Worm (Caenorhabditis elegans) whole organism, L2 larva: ENCODE data around the gene C33F10.4.

Experiments used
- C34F6.9 ChIP-seq: fragments of 150-350 bp; optimal IDR thresholded peaks from 2 replicates; lab custom pipeline; 2014; ENCODE audit warnings: missing biosample characterization, missing genetic modification characterization
- F13H6.1 ChIP-seq: sonication (generic microtip); optimal IDR thresholded peaks from 2 replicates; lab custom pipeline; 2016; ENCODE audit warnings: missing genetic modification characterization, missing compliant biosample characterization
- Y55F3AM.14 ChIP-seq: fragments of 200-800 bp; sonication (Bioruptor generic); optimal IDR thresholded peaks from 2 replicates; lab custom pipeline; 2018; ENCODE audit warnings: mild to moderate bottlenecking, missing genetic modification characterization, missing compliant biosample characterization
- ZK546.5 ChIP-seq: sonication (generic microtip); optimal IDR thresholded peaks from 2 replicates; lab custom pipeline; 2017; ENCODE audit warnings: missing biosample characterization, missing genetic modification characterization
- alr-1 ChIP-seq: fragments of 150-350 bp; optimal IDR thresholded peaks from 2 replicates; lab custom pipeline; 2014; ENCODE audit warnings: missing biosample characterization, missing genetic modification characterization
- blmp-1 ChIP-seq: sonication (generic microtip); optimal IDR thresholded peaks from 2 replicates; lab custom pipeline; 2017; ENCODE audit warnings: missing genetic modification characterization, mild to moderate bottlenecking, missing compliant biosample characterization, antibody characterized with exemption, moderate library complexity; ENCODE audit not compliant: insufficient read depth
- ceh-16 ChIP-seq: fragments of 150-350 bp; optimal IDR thresholded peaks from 2 replicates; lab custom pipeline; 2014; ENCODE audit warnings: missing biosample characterization, missing genetic modification characterization
- crh-2 ChIP-seq: sonication (generic microtip); optimal IDR thresholded peaks from 2 replicates; lab custom pipeline; 2017; ENCODE audit warnings: missing biosample characterization, missing genetic modification characterization
- dmd-4 ChIP-seq: sonication (generic microtip); optimal IDR thresholded peaks from 2 replicates; lab custom pipeline; 2017; ENCODE audit warnings: missing biosample characterization, missing genetic modification characterization
- egl-27 ChIP-seq: sonication (generic microtip); optimal IDR thresholded peaks from 3 replicates; lab custom pipeline; 2017; ENCODE audit warnings: missing biosample characterization, missing genetic modification reagents, missing genetic modification characterization
- elt-1 ChIP-seq: fragments of 150-350 bp; optimal IDR thresholded peaks from 2 replicates; lab custom pipeline; 2014; ENCODE audit warnings: missing biosample characterization, missing genetic modification characterization
- gmeb-1 ChIP-seq: fragments of 150-350 bp; optimal IDR thresholded peaks from 2 replicates; lab custom pipeline; 2014; ENCODE audit warnings: missing biosample characterization, missing genetic modification characterization
- lin-39 ChIP-seq: fragments of 150-350 bp; optimal IDR thresholded peaks from 2 replicates; lab custom pipeline; 2014; ENCODE audit warnings: missing biosample characterization, missing genetic modification reagents, missing genetic modification characterization
- lsy-2 ChIP-seq, 2 experiments: fragments of 150-350 bp in 1 of 2; sonication (generic microtip) in 1 of 2; optimal IDR thresholded peaks; 2 replicates each; lab custom pipeline; 2014 to 2017; ENCODE audit warnings: missing biosample characterization in 2 of 2, missing genetic modification characterization in 2 of 2
- mbf-1 ChIP-seq: sonication (generic microtip); optimal IDR thresholded peaks from 2 replicates; lab custom pipeline; 2017; ENCODE audit warnings: missing biosample characterization, missing genetic modification characterization
- mdl-1 ChIP-seq, 2 experiments: fragments of 150-350 bp in 1 of 2; sonication (generic microtip) in 1 of 2; optimal IDR thresholded peaks; 2 replicates each; lab custom pipeline; 2017; ENCODE audit warnings: missing biosample characterization in 2 of 2, missing genetic modification characterization in 2 of 2
- nhr-10 ChIP-seq: sonication (generic microtip); optimal IDR thresholded peaks from 2 replicates; lab custom pipeline; 2017; ENCODE audit warnings: missing biosample characterization, missing genetic modification characterization
- nhr-11 ChIP-seq: fragments of 150-350 bp; optimal IDR thresholded peaks from 2 replicates; lab custom pipeline; 2014; ENCODE audit warnings: missing biosample characterization, missing genetic modification characterization
- nhr-12 ChIP-seq: fragments of 150-350 bp; optimal IDR thresholded peaks from 2 replicates; lab custom pipeline; 2014; ENCODE audit warnings: missing biosample characterization, missing genetic modification characterization
- nhr-129 ChIP-seq: fragments of 150-350 bp; optimal IDR thresholded peaks from 2 replicates; lab custom pipeline; 2014; ENCODE audit warnings: missing biosample characterization, missing genetic modification characterization
- nhr-25 ChIP-seq: fragments of 150-350 bp; sonication (generic microtip); optimal IDR thresholded peaks from 3 replicates; lab custom pipeline; 2014; ENCODE audit warnings: missing biosample characterization, missing genetic modification characterization
- nhr-77 ChIP-seq: fragments of 150-350 bp; optimal IDR thresholded peaks from 2 replicates; lab custom pipeline; 2014; ENCODE audit warnings: missing biosample characterization, missing genetic modification characterization
- peb-1 ChIP-seq: fragments of 150-350 bp; optimal IDR thresholded peaks from 2 replicates; lab custom pipeline; 2014; ENCODE audit warnings: missing biosample characterization, missing genetic modification characterization
- sem-4 ChIP-seq: fragments of 150-350 bp; optimal IDR thresholded peaks from 2 replicates; lab custom pipeline; 2014; ENCODE audit warnings: missing biosample characterization, missing genetic modification reagents, missing genetic modification characterization
- skn-1 ChIP-seq: sonication (generic microtip); optimal IDR thresholded peaks from 2 replicates; lab custom pipeline; 2017; ENCODE audit warnings: missing biosample characterization, missing genetic modification characterization
- sma-3 ChIP-seq: sonication (generic microtip); optimal IDR thresholded peaks from 2 replicates; lab custom pipeline; 2016; ENCODE audit warnings: missing genetic modification reagents, missing genetic modification characterization, missing compliant biosample characterization
- sma-9 ChIP-seq, 2 experiments: fragments of 150-350 bp in 1 of 2; sonication (generic microtip) in 1 of 2; optimal IDR thresholded peaks; 2 replicates each; lab custom pipeline; 2014 to 2016; ENCODE audit warnings: missing genetic modification characterization in 2 of 2, mild to moderate bottlenecking in 1 of 2, missing biosample characterization in 1 of 2, missing compliant biosample characterization in 1 of 2, missing genetic modification reagents in 1 of 2, moderate library complexity in 1 of 2
- snpc-4 ChIP-seq: fragments of 150-350 bp; optimal IDR thresholded peaks from 2 replicates; lab custom pipeline; 2014; ENCODE audit warnings: missing biosample characterization, missing genetic modification characterization
- zag-1 ChIP-seq: fragments of 150-350 bp; optimal IDR thresholded peaks from 2 replicates; lab custom pipeline; 2014; ENCODE audit warnings: missing biosample characterization, missing genetic modification characterization
- ztf-1 ChIP-seq: fragments of 200-800 bp; sonication (Bioruptor generic); conservative IDR thresholded peaks from 2 replicates; pipeline ENCODE4 v1.3.6; 2022; ENCODE audit warnings: missing genetic modification characterization, missing compliant biosample characterization
- ztf-4 ChIP-seq: fragments of 150-350 bp; optimal IDR thresholded peaks from 2 replicates; lab custom pipeline; 2014; ENCODE audit warnings: missing biosample characterization, missing genetic modification characterization

The C33F10.4 gene

ce11 chrII:4759835-4760234 lies 35.7 kb upstream of the C33F10.4 start:
- TF ChIP-seq elt-1, result no peak
- no peak for TF ChIP-seq gmeb-1 (tag; lab: Kevin White, UChicago)
- TF ChIP-seq mdl-1 (tag; optimal IDR thresholded peaks at IDR 0.05; lab: Kevin White, UChicago), result no peak
- no peak for TF ChIP-seq nhr-10 (tag; lab: Kevin White, UChicago)
- TF ChIP-seq ztf-1 (GFP tag; lab: Robert Waterston, UW), result no peak
- TF ChIP-seq snpc-4 (tag; lab: Kevin White, UChicago), result no peak
- TF ChIP-seq crh-2 (tag; lab: Kevin White, UChicago), result peak; percentile 15
- TF ChIP-seq nhr-11, result no peak
- TF ChIP-seq blmp-1 (tag; lab: Kevin White, UChicago), result no peak
- no peak for TF ChIP-seq F13H6.1 (tag; lab: Kevin White, UChicago)
- TF ChIP-seq nhr-25 (tag; lab: Kevin White, UChicago), result peak; percentile 79
- TF ChIP-seq Y55F3AM.14 (GFP tag; lab: Kevin White, UChicago), result no peak
- peak; percentile 54 for TF ChIP-seq ceh-16 (tag; lab: Kevin White, UChicago)
- no peak for TF ChIP-seq nhr-77 (tag; lab: Kevin White, UChicago)
- no peak for TF ChIP-seq zag-1
- TF ChIP-seq egl-27 (tag; lab: Kevin White, UChicago), result no peak
- TF ChIP-seq, all 48 proteins: peak for 3

ce11 chrII:4761020-4761419 lies 34.5 kb upstream of the C33F10.4 start:
- TF ChIP-seq crh-2 (tag; lab: Kevin White, UChicago) (no peak), lsy-2 (tag; optimal IDR thresholded peaks at IDR 0.05; lab: Kevin White, UChicago) (no peak), nhr-25 (tag; lab: Kevin White, UChicago) (peak; percentile 13), sma-3 (GFP tag; lab: Kevin White, UChicago) (peak; percentile 3), nhr-129 (tag; lab: Kevin White, UChicago) (no peak)

ce11 chrII:4762574-4763285 lies 32.8 kb upstream of the C33F10.4 start, which contains the start of gene F26G1.2:
Gene F26G1.2, plus strand, starts transcription at chrII:4763081.
- no peak for TF ChIP-seq nhr-11
- TF ChIP-seq elt-1, result no peak
- TF ChIP-seq crh-2 (tag; lab: Kevin White, UChicago), result peak; percentile 41
- peak; percentile 33 for TF ChIP-seq sma-3 (GFP tag; lab: Kevin White, UChicago)
- TF ChIP-seq sma-9 (GFP tag; optimal IDR thresholded peaks at IDR 0.05; lab: Kevin White, UChicago), result peak; percentile 26
- no peak for TF ChIP-seq sma-9 (tag; optimal IDR thresholded peaks at IDR 0.05; lab: Kevin White, UChicago)
- no peak for TF ChIP-seq snpc-4 (tag; lab: Kevin White, UChicago)

ce11 chrII:4766284-4766683 lies 29.3 kb upstream of the C33F10.4 start, which contains the start of gene ttm-2:
Gene ttm-2, minus strand, starts transcription at chrII:4766384.
- TF ChIP-seq nhr-12 (no peak), ZK546.5 (tag; lab: Kevin White, UChicago) (no peak), sma-9 (GFP tag; optimal IDR thresholded peaks at IDR 0.05; lab: Kevin White, UChicago) (no peak), sma-9 (tag; optimal IDR thresholded peaks at IDR 0.05; lab: Kevin White, UChicago) (no peak), mbf-1 (tag; lab: Kevin White, UChicago) (no peak), Y55F3AM.14 (GFP tag; lab: Kevin White, UChicago) (no peak), lsy-2 (tag; optimal IDR thresholded peaks at IDR 0.05; lab: Kevin White, UChicago) (no peak), ceh-16 (tag; lab: Kevin White, UChicago) (no peak), peb-1 (tag; lab: Kevin White, UChicago) (no peak)

ce11 chrII:4767612-4768011 lies 27.9 kb upstream of the C33F10.4 start:
- TF ChIP-seq C34F6.9 (tag; lab: Kevin White, UChicago) (no peak), ceh-16 (tag; lab: Kevin White, UChicago) (peak; percentile 71), skn-1 (tag; lab: Kevin White, UChicago) (no peak), dmd-4 (tag; lab: Kevin White, UChicago) (no peak), lsy-2 (tag; optimal IDR thresholded peaks at IDR 0.05; lab: Kevin White, UChicago) (no peak), lin-39 (tag; lab: Kevin White, UChicago) (no peak), nhr-25 (tag; lab: Kevin White, UChicago) (peak; percentile 33), crh-2 (tag; lab: Kevin White, UChicago) (no peak), ztf-4 (tag; lab: Kevin White, UChicago) (no peak), alr-1 (no peak), blmp-1 (tag; lab: Kevin White, UChicago) (no peak), nhr-77 (tag; lab: Kevin White, UChicago) (no peak), nhr-12 (no peak), sem-4 (tag; lab: Kevin White, UChicago) (no peak), sma-9 (GFP tag; optimal IDR thresholded peaks at IDR 0.05; lab: Kevin White, UChicago) (peak; percentile 26), sma-9 (tag; optimal IDR thresholded peaks at IDR 0.05; lab: Kevin White, UChicago) (no peak)
